Fruit fly (Drosophila melanogaster): ENCODE measurements around the gene CG12693.

DNA sequence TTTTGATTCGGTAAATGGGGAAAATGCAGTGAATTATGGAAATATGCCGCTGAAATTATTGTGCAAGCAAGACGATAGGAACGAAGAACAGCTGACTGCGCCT is 7.3 kb downstream of the CG12693 start, which contains the start of gene mRpL33:
- TF ChIP-seq knrl (GFP tag; IDR thresholded peaks at IDR 0.05; ENCODE audit: partially characterized antibody) (no peak), CG17361 (GFP tag; IDR thresholded peaks at IDR 0.05) (no peak), oc (tag; optimal IDR thresholded peaks at IDR 0.05) (no peak), abd-A (tag; optimal IDR thresholded peaks at IDR 0.05) (no peak), CTCF (GFP tag; optimal IDR thresholded peaks at IDR 0.05) (no peak)
